Fruit fly (Drosophila melanogaster) whole organism, pupa: ENCODE data around the gene CG5447.

Experiments
- CG10348 ChIP-seq: fragments of 200-800 bp; sonication (Bioruptor generic); IDR thresholded peaks from 2 replicates; pipeline ENCODE4 v1.3.6; 2022; ENCODE audit warnings: missing biosample characterization, missing genetic modification characterization
- CG12605 ChIP-seq: fragments of 200-800 bp; sonication (Bioruptor generic); IDR thresholded peaks from 2 replicates; pipeline ENCODE4 v1.3.6; 2022; ENCODE audit warnings: missing biosample characterization, missing genetic modification characterization
- CG13204 ChIP-seq: fragments of 200-800 bp; sonication (Bioruptor generic); optimal IDR thresholded peaks from 2 replicates; lab custom pipeline; 2018; ENCODE audit warnings: missing biosample characterization, mild to moderate bottlenecking, missing genetic modification characterization, moderate library complexity
- CG14655 ChIP-seq: fragments of 200-800 bp; sonication (Bioruptor generic); optimal IDR thresholded peaks from 3 replicates; lab custom pipeline; 2017; ENCODE audit warnings: mild to moderate bottlenecking, missing biosample characterization, missing genetic modification reagents, missing genetic modification characterization
- CG15710 ChIP-seq: fragments of 200-800 bp; sonication (Bioruptor generic); optimal IDR thresholded peaks from 2 replicates; lab custom pipeline; 2018; ENCODE audit warnings: missing biosample characterization, mild to moderate bottlenecking, missing genetic modification characterization, moderate library complexity
- CG17806 ChIP-seq: fragments of 200-800 bp; sonication (Bioruptor generic); optimal IDR thresholded peaks from 2 replicates; lab custom pipeline; 2018; ENCODE audit warnings: missing biosample characterization, mild to moderate bottlenecking, missing genetic modification characterization, moderate library complexity
- CG32121 ChIP-seq: fragments of 200-800 bp; sonication (Bioruptor generic); IDR thresholded peaks from 2 replicates; pipeline ENCODE4 v1.3.6; 2022; ENCODE audit warnings: missing biosample characterization, missing genetic modification characterization
- CG34367 ChIP-seq: fragments of 200-800 bp; sonication (Bioruptor generic); optimal IDR thresholded peaks from 2 replicates; lab custom pipeline; 2018; ENCODE audit warnings: missing biosample characterization, mild to moderate bottlenecking, missing genetic modification characterization
- CG4496 ChIP-seq: fragments of 200-800 bp; sonication (Bioruptor generic); IDR thresholded peaks from 3 replicates; pipeline ENCODE4 v1.3.6; 2022; ENCODE audit warnings: missing biosample characterization, missing genetic modification characterization
- CG8159 ChIP-seq: fragments of 200-800 bp; sonication (Bioruptor generic); optimal IDR thresholded peaks from 3 replicates; lab custom pipeline; 2018; ENCODE audit warnings: missing biosample characterization, mild to moderate bottlenecking, missing genetic modification characterization, moderate library complexity
- CG8301 ChIP-seq: fragments of 200-800 bp; sonication (Bioruptor generic); optimal IDR thresholded peaks from 2 replicates; lab custom pipeline; 2018; ENCODE audit warnings: missing biosample characterization, mild to moderate bottlenecking, missing genetic modification characterization
- CG9948 ChIP-seq: fragments of 200-800 bp; sonication (Bioruptor generic); optimal IDR thresholded peaks from 2 replicates; lab custom pipeline; 2018; ENCODE audit warnings: missing biosample characterization, mild to moderate bottlenecking, missing genetic modification characterization, moderate library complexity
- D1 ChIP-seq: fragments of 200-800 bp; sonication (Bioruptor generic); optimal IDR thresholded peaks from 2 replicates; lab custom pipeline; 2018; ENCODE audit warnings: missing biosample characterization, mild to moderate bottlenecking, missing genetic modification characterization, moderate library complexity
- EcR ChIP-seq: fragments of 200-800 bp; sonication (Bioruptor generic); optimal IDR thresholded peaks from 3 replicates; lab custom pipeline; 2019; ENCODE audit warnings: missing biosample characterization, missing genetic modification characterization, mild to moderate bottlenecking, moderate library complexity, missing genetic modification reagents
- Ets98B ChIP-seq: fragments of 200-800 bp; sonication (Bioruptor generic); IDR thresholded peaks from 2 replicates; pipeline ENCODE4 v1.3.6; 2022; ENCODE audit warnings: missing biosample characterization, missing genetic modification characterization
- Pif1A ChIP-seq: fragments of 200-800 bp; sonication (Bioruptor generic); optimal IDR thresholded peaks from 3 replicates; lab custom pipeline; 2016; ENCODE audit warnings: missing biosample characterization, missing genetic modification characterization
- Pif1B ChIP-seq: fragments of 200-800 bp; sonication (Bioruptor generic); optimal IDR thresholded peaks from 3 replicates; lab custom pipeline; 2016; ENCODE audit warnings: missing biosample characterization, missing genetic modification characterization
- Snoo ChIP-seq: fragments of 200-800 bp; sonication (Bioruptor generic); optimal IDR thresholded peaks from 3 replicates; lab custom pipeline; 2017; ENCODE audit warnings: missing biosample characterization, mild to moderate bottlenecking, missing genetic modification characterization, inconsistent platforms
- fd96Ca ChIP-seq: fragments of 200-800 bp; sonication (Bioruptor generic); IDR thresholded peaks from 3 replicates; pipeline ENCODE4 v1.3.6; 2022; ENCODE audit warnings: missing biosample characterization, missing genetic modification characterization
- gl ChIP-seq: fragments of 200-800 bp; sonication (Bioruptor generic); optimal IDR thresholded peaks from 2 replicates; lab custom pipeline; 2018; ENCODE audit warnings: missing biosample characterization, mild to moderate bottlenecking, missing genetic modification characterization
- rn ChIP-seq: fragments of 200-800 bp; sonication (Bioruptor generic); IDR thresholded peaks from 2 replicates; pipeline ENCODE4 v1.3.6; 2022; ENCODE audit warnings: missing biosample characterization, missing genetic modification characterization

The CG5447 gene

DNA sequence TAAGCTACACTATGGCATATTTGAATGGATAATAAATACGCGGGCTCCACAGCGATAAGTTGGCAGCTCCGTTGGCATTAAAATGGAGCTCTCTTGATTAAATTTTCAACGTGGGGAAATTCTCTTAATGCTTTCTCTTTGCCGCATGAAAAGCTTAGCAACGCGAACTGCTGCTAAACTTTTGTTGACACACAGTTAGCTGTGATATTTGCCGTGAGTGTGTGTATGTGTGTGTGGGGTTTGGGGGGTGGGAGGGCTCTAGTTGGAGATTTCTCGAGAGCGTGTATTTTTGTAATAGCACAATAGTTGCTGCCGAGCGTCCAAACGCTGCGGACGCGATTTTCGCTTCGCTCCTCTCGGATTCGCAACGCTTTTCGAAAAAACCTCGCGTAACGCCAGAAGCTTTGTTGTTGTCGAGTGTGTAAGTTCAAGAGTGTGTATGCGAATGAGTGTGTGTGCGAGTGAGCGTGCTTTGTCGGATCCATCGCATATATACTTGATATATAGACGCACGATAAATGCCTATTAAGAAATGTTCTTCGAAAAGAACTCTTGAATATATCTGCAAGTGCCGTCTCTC is 9.0 kb downstream of the CG5447 start, which contains the start of gene CG5455:
Gene CG5455 (plus strand): TSS at position 302 of the 580 bp plus-strand sequence.
- TF ChIP-seq CG17806 (tag; lab: Kevin White, UChicago) (peak; percentile 3), Pif1B (GFP tag; lab: Kevin White, UChicago) (peak; percentile 38), CG4496 (GFP tag; lab: Robert Waterston, UW) (peak; percentile 82), CG9948 (tag; lab: Kevin White, UChicago) (no peak), CG12605 (peak; percentile 69), CG8301 (no peak), CG32121 (peak; percentile 87), Ets98B (GFP tag; lab: Robert Waterston, UW) (peak; percentile 93), CG8159 (peak; percentile 5), CG13204 (GFP tag; lab: Kevin White, UChicago) (peak; percentile 57), CG10348 (GFP tag; lab: Robert Waterston, UW) (no peak), fd96Ca (peak; percentile 73), gl (tag; lab: Kevin White, UChicago) (peak; percentile 30), EcR (GFP tag; lab: Kevin White, UChicago) (peak; percentile 65), CG34367 (tag; lab: Kevin White, UChicago) (peak; percentile 26)

DNA sequence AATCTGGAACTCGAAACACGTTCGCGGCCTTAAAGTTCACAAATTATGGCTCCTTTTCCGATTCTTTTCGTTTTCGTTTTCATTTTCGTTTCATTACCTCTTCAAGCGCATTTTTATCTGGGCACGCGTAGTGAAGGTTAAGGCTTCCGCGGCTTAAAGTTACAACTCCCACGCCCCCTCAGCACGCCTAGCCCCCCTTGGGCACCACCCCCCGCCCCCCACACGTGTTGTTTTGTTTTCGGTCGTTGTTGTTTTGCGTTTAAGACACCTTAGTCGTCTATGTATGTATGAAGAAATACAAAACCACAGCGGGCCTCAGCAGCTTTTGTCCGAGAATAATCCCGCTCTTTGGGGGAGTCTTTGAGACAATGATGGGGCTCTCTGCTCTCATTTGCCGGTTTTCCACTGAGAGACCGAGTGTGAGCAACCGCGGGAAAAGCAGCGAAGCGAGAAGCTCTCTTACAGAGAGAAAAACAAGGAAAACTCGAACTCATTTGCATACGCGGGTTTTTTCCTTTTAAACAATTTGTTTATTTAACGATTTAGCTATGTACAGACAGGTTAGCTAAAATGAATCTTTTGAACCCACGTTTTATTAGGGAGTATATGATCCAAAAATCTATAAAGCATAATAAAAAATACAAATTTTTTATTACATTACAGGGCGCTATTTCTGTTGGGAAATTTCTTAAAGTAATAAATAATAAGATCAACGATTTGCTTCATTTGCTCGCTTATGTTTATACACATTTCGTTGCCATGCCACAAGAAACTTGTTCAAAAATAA is 10.0 kb downstream of the CG5447 start:
- TF ChIP-seq Ets98B (GFP tag; lab: Robert Waterston, UW) (peak; percentile 74), fd96Ca (peak; percentile 39; the same call in 1 of the 3 replicates), EcR (GFP tag; lab: Kevin White, UChicago) (peak; percentile 21), CG15710 (tag; lab: Kevin White, UChicago) (peak; percentile 15), CG14655 (GFP tag; lab: Kevin White, UChicago) (peak; percentile 74), D1 (peak; percentile 9), Snoo (tag; lab: Kevin White, UChicago) (no peak), CG34367 (tag; lab: Kevin White, UChicago) (no peak), Pif1A (GFP tag; lab: Kevin White, UChicago) (peak; percentile 40), rn (GFP tag; lab: Robert Waterston, UW) (no peak), CG4496 (GFP tag; lab: Robert Waterston, UW) (peak; percentile 74), CG9948 (tag; lab: Kevin White, UChicago) (peak; percentile 52), gl (tag; lab: Kevin White, UChicago) (peak; percentile 25), CG10348 (GFP tag; lab: Robert Waterston, UW) (no peak), CG17806 (tag; lab: Kevin White, UChicago) (peak; percentile 44), CG8301 (peak; percentile 63), CG8159 (peak; percentile 44), CG32121 (peak; percentile 72; the same call in 1 of the 2 replicates), Pif1B (GFP tag; lab: Kevin White, UChicago) (peak; percentile 32), CG13204 (GFP tag; lab: Kevin White, UChicago) (peak; percentile 4), CG12605 (peak; percentile 44)

DNA sequence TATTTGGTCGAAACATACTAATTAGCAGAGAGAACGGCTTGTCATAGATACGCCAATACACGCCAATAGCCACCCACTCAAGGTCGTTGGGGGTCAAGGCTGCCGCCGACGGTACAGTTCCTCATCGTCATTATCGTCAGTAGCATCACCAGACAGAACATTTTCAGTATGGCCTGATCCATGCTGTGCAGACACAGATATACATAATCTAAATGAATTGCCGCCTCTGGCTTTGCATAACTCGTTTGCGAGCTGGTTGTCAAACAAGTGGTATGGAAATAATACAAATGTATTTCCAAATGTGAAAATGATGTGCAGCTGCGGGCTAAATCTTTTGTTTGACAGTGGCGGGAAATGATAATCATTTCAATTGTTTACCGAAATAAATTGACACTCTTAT is 10.8 kb downstream of the CG5447 start:
- no peak for TF ChIP-seq fd96Ca
- no peak for TF ChIP-seq Pif1B (GFP tag; lab: Kevin White, UChicago)
- no peak for TF ChIP-seq Ets98B (GFP tag; lab: Robert Waterston, UW)

dm6 chr3R:26463558-26463957 is 11.2 kb downstream of the CG5447 start:
- no peak for TF ChIP-seq fd96Ca
- peak; percentile 79 for TF ChIP-seq EcR (GFP tag; lab: Kevin White, UChicago)
- no peak for TF ChIP-seq CG4496 (GFP tag; lab: Robert Waterston, UW)
- no peak for TF ChIP-seq rn (GFP tag; lab: Robert Waterston, UW)
- TF ChIP-seq CG8301, result no peak
- TF ChIP-seq CG8159, result no peak
- TF ChIP-seq CG10348 (GFP tag; lab: Robert Waterston, UW), result no peak
- TF ChIP-seq, all 21 proteins: peak for 1

DNA sequence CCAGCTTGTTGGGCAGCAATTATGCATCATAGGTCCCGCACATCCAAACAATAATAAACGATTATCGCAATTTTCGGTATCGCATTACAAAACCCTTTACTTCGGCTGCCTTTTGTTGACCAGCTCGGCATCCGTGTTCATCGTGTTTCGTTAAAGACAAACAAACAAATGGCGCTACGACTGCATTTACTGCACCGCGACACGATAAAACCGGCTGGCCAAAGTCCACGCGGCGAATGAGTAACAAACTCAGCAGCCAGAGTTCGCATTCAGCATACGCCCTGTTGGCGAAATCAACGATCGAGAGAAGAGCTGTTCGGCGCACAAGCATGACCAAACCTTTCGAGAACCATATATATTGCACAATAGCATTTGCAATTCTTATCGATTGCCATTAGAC is 12.0 kb downstream of the CG5447 start:
- TF ChIP-seq CG12605 (peak; percentile 54; the same call in 1 of the 2 replicates), CG10348 (GFP tag; lab: Robert Waterston, UW) (no peak), Pif1B (GFP tag; lab: Kevin White, UChicago) (peak; percentile 46), CG15710 (tag; lab: Kevin White, UChicago) (no peak), CG34367 (tag; lab: Kevin White, UChicago) (no peak), CG8159 (no peak), CG13204 (GFP tag; lab: Kevin White, UChicago) (peak; percentile 4), Snoo (tag; lab: Kevin White, UChicago) (peak; percentile 39), CG4496 (GFP tag; lab: Robert Waterston, UW) (peak; percentile 73), gl (tag; lab: Kevin White, UChicago) (peak; percentile 63), rn (GFP tag; lab: Robert Waterston, UW) (no peak), Pif1A (GFP tag; lab: Kevin White, UChicago) (peak; percentile 49), CG14655 (GFP tag; lab: Kevin White, UChicago) (no peak), CG8301 (peak; percentile 4), Ets98B (GFP tag; lab: Robert Waterston, UW) (peak; percentile 27; the same call in 1 of the 2 replicates), CG9948 (tag; lab: Kevin White, UChicago) (no peak), CG32121 (no peak)
